Worm (Caenorhabditis elegans) whole organism, L2 larva: ENCODE measurements around the gene clec-42.
"Not testable (repeated sequence)": the region's sequence is repeated elsewhere in the genome, so short reads cannot be mapped to it uniquely, and the experiment has no call there.

Experiments used
- F13H6.1 ChIP-seq: sonication (generic microtip); optimal IDR thresholded peaks from 2 replicates; lab custom pipeline; 2016; ENCODE audit warnings: missing genetic modification characterization, missing compliant biosample characterization
- aly-2 ChIP-seq: fragments of 150-350 bp; optimal IDR thresholded peaks from 2 replicates; lab custom pipeline; 2014; ENCODE audit warnings: missing biosample characterization, missing genetic modification characterization

ce11 chrV:18216175-18216574 lies 25.0 kb downstream of the clec-42 start, which contains the start of gene F16H6.8:
- TF ChIP-seq F13H6.1 (tag; lab: Kevin White, UChicago); aly-2: not testable (repeated sequence)
